Comparison of ENCODE assay signal across 1 fruit fly cellular context in the genomic region with DNA sequence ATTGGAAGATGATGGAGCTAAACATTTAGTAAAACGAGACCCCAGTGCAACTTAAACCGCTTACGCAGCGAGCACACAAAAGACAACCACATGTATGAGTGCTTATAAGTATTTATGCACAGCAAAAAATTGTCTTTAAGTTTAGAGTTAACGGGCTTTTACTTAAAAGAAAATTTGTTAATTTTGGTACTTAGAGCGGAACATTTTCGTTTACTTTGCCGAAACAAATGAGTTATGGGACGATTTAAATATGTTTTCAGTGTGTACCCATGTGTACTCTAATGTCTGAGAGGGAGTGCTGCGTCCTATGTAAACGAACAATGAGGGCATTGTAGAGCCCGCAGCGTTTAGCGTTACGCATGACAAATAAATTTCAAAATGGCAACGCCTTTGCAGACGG.
TF ChIP-seq lines count a peak whose summit lies in the region.

No protein-coding gene starts in this region.

TF ChIP-seq in whole organism, embryonic, 481 proteins besides CTCF, POLR2A, EP300 and RAD21 (continued from another document):
- TF ChIP-seq CG12769 (tag; optimal IDR thresholded peaks at IDR 0.05; lab: Kevin White, UChicago) (peak; percentile 79), Ptx1 (GFP tag; IDR thresholded peaks at IDR 0.05; lab: Robert Waterston, UW) (peak; percentile 48; the same call in 1 of the 2 replicates), CG16779 (GFP tag; IDR thresholded peaks at IDR 0.05; lab: Robert Waterston, UW) (no peak), prd (optimal IDR thresholded peaks at IDR 0.05; lab: Kevin White, UChicago) (no peak), prd (GFP tag; IDR thresholded peaks at IDR 0.05; lab: Robert Waterston, UW) (peak; percentile 48; the same call in 2 of the 3 replicates), pan (optimal IDR thresholded peaks at IDR 0.05; lab: Kevin White, UChicago) (no peak), pan (GFP tag; optimal IDR thresholded peaks at IDR 0.05 in 1 of 2, IDR thresholded peaks at IDR 0.05 in 1 of 2) (peak in 1 of 2 experiments; percentile 61), gcm (GFP tag; optimal IDR thresholded peaks at IDR 0.05; lab: Kevin White, UChicago) (peak; percentile 11), CG11247 (GFP tag; IDR thresholded peaks at IDR 0.05; lab: Robert Waterston, UW) (0 out of 2 replicates have a peak, but pooled peaks have one; percentile 23), CG8359 (GFP tag; optimal IDR thresholded peaks at IDR 0.05; lab: Kevin White, UChicago; ENCODE audit: borderline replicate concordance) (no peak), Hmr (GFP tag; optimal IDR thresholded peaks at IDR 0.05; lab: Kevin White, UChicago) (peak; percentile 2), CG9215 (GFP tag; IDR thresholded peaks at IDR 0.05; lab: Robert Waterston, UW) (no peak), NfI (GFP tag; optimal IDR thresholded peaks at IDR 0.05; lab: Kevin White, UChicago) (peak; percentile 32), CG8388 (GFP tag; optimal IDR thresholded peaks at IDR 0.05; lab: Kevin White, UChicago) (peak; percentile 18), Usf (GFP tag; optimal IDR thresholded peaks at IDR 0.05; lab: Kevin White, UChicago) (no peak), ci (GFP tag; IDR thresholded peaks at IDR 0.05; lab: Robert Waterston, UW) (peak; percentile 76), ken (GFP tag; IDR thresholded peaks at IDR 0.05; lab: Robert Waterston, UW) (peak; percentile 66; the same call in 2 of the 3 replicates), CG2116 (GFP tag; optimal IDR thresholded peaks at IDR 0.05; lab: Kevin White, UChicago) (no peak), tx (GFP tag; optimal IDR thresholded peaks at IDR 0.05; lab: Kevin White, UChicago) (peak; percentile 22), Bdp1 (GFP tag; optimal IDR thresholded peaks at IDR 0.05; lab: Kevin White, UChicago) (no peak), org-1 (GFP tag; optimal IDR thresholded peaks at IDR 0.05; lab: Kevin White, UChicago) (peak; percentile 44), CG13287 (GFP tag; IDR thresholded peaks at IDR 0.05; lab: Robert Waterston, UW; ENCODE audit: partially characterized antibody) (no peak), lilli (GFP tag; optimal IDR thresholded peaks at IDR 0.05; lab: Kevin White, UChicago) (peak; percentile 63), HLH3B (GFP tag; IDR thresholded peaks at IDR 0.05; lab: Robert Waterston, UW) (peak; percentile 47), tio (GFP tag; optimal IDR thresholded peaks at IDR 0.05; lab: Kevin White, UChicago) (peak; percentile 37), sim (GFP tag; IDR thresholded peaks at IDR 0.05; lab: Robert Waterston, UW) (no peak), CG5245 (GFP tag; optimal IDR thresholded peaks at IDR 0.05; lab: Kevin White, UChicago) (no peak)
